Fruit fly (Drosophila melanogaster) whole organism, wandering third instar larva: ENCODE measurements around the gene CtBP.

Source experiments
- Abd-B ChIP-seq: fragments of >200 bp; optimal IDR thresholded peaks from 2 replicates; lab custom pipeline; 2017; ENCODE audit warnings: missing biosample characterization, missing genetic modification characterization
- Dif ChIP-seq: fragments of 200-275, 200-300 bp; sonication (Bioruptor generic); optimal IDR thresholded peaks from 2 replicates; lab custom pipeline; 2018; ENCODE audit warnings: missing biosample characterization, missing genetic modification characterization; ENCODE audit not compliant: partially characterized antibody
- HLH106 ChIP-seq: fragments of 200-800 bp; optimal IDR thresholded peaks from 3 replicates; lab custom pipeline; 2019; ENCODE audit warnings: missing biosample characterization, mild to moderate bottlenecking, missing genetic modification characterization, moderate library complexity
- Hnf4 ChIP-seq: fragments of 200-800 bp; sonication (Bioruptor generic); optimal IDR thresholded peaks from 2 replicates; lab custom pipeline; 2016; ENCODE audit warnings: missing biosample characterization, mild to moderate bottlenecking, missing genetic modification characterization
- Mio ChIP-seq: sonication (Bioruptor generic); optimal IDR thresholded peaks from 2 replicates; lab custom pipeline; 2016; ENCODE audit warnings: missing biosample characterization, missing genetic modification characterization
- dl ChIP-seq, 2 experiments: fragments of 175-275, 200-275 bp in 1 of 2; fragments of 200-275 bp in 1 of 2; sonication (Bioruptor generic); optimal IDR thresholded peaks; lab custom pipeline; 2018; ENCODE audit warnings: mild to moderate bottlenecking in 2 of 2, missing biosample characterization in 2 of 2, missing genetic modification characterization in 2 of 2, moderate library complexity in 2 of 2; ENCODE audit not compliant: partially characterized antibody in 2 of 2, insufficient read depth in 1 of 2
- dsf ChIP-seq: sonication (Bioruptor generic); optimal IDR thresholded peaks from 2 replicates; lab custom pipeline; 2016; ENCODE audit warnings: missing biosample characterization, missing genetic modification characterization, borderline replicate concordance
- fru ChIP-seq: fragments of 200-800 bp; sonication (Bioruptor generic); optimal IDR thresholded peaks from 3 replicates; lab custom pipeline; 2016; ENCODE audit warnings: missing biosample characterization, mild to moderate bottlenecking, missing genetic modification characterization
- h ChIP-seq: fragments of 200-800 bp; sonication (Bioruptor generic); optimal IDR thresholded peaks from 3 replicates; lab custom pipeline; 2016; ENCODE audit warnings: missing biosample characterization, mild to moderate bottlenecking, missing genetic modification characterization
- pan ChIP-seq: fragments of >200 bp; optimal IDR thresholded peaks from 2 replicates; lab custom pipeline; 2017
- tai ChIP-seq: sonication (Bioruptor generic); optimal IDR thresholded peaks from 2 replicates; lab custom pipeline; 2016; ENCODE audit warnings: missing biosample characterization, missing genetic modification characterization
- usp ChIP-seq: fragments of >200 bp; optimal IDR thresholded peaks from 2 replicates; lab custom pipeline; 2017; ENCODE audit warnings: missing biosample characterization, missing genetic modification characterization

dm6 chr3R:12980628-12981219 is 30.7 kb upstream of the CtBP start, which contains the start of gene Paip2:
- TF ChIP-seq HLH106 (tag; lab: Kevin White, UChicago): no peak
- no peak for TF ChIP-seq dl (GFP tag; optimal IDR thresholded peaks at IDR 0.05; lab: Kevin White, UChicago; ENCODE audit: insufficient read depth in 1 of 2, partially characterized antibody in 2 of 2)
- no peak for TF ChIP-seq Dif
- TF ChIP-seq usp (GFP tag; lab: Kevin White, UChicago): no peak
- TF ChIP-seq fru: no peak
- no peak for TF ChIP-seq dsf
- no peak for TF ChIP-seq pan
- TF ChIP-seq h (GFP tag; lab: Kevin White, UChicago): peak; percentile 26
- TF ChIP-seq Hnf4 (GFP tag; lab: Kevin White, UChicago): peak; percentile 32
- no peak for TF ChIP-seq Abd-B (GFP tag; lab: Kevin White, UChicago)
- peak; percentile 24 for TF ChIP-seq tai (GFP tag; lab: Kevin White, UChicago)
- no peak for TF ChIP-seq Mio
